Fruit fly (Drosophila melanogaster) S2 (cell line): ENCODE data around the gene CG15387.

Source experiments
- CG8478 ChIP-seq: fragments of >200 bp; optimal IDR thresholded peaks from 2 replicates; lab custom pipeline; 2018
- CTCF ChIP-seq, 2 experiments: fragments of >200 bp; optimal IDR thresholded peaks; 2 replicates each; lab custom pipeline; 2018

DNA sequence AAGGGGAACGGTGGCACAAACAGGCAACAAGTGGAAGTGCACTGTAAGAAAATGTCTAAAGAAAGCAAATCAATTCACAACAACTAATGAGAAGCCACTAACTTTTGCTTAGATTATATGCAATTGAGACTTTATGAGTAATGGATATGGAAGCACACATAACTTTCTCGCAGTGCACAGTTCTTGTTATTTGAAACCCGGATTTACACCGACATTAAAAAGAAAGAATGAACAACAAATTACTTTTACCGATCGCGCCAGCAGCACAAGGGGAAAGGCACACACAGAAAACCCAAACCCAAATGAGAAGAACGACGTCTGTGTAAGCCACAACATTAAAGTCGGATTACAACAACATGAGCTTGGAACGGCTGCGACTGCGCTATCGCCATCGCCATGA, 37.0 kb downstream of the CG15387 start:
- TF ChIP-seq CG8478 (lab: Kevin White, UChicago): no peak
- no peak for TF ChIP-seq CTCF (optimal IDR thresholded peaks at IDR 0.05; lab: Kevin White, UChicago)
